Worm (Caenorhabditis elegans): ENCODE data around the gene clec-158.

Gene clec-158

DNA sequence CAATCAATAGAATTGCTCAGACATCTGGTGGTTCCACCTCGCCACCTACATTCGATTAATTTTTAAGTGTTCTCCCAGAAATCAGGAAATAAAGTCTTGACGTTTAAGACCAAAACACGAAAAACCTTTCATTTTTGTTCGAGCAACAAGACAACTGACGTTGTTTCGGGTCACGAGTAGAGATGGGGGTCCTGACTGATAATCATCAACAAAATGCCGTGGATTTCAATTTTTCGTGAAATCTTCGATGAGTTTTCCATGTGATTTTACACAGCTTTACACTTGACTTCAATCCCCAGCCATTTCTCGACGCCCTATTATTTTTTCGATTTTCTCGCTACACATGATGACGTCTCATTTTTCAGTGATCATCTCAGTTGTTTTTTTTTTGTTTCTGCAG is 11.7 kb upstream of the clec-158 start (continued):
- no peak for TF ChIP-seq ceh-82 (tag; optimal IDR thresholded peaks at IDR 0.05)

DNA sequence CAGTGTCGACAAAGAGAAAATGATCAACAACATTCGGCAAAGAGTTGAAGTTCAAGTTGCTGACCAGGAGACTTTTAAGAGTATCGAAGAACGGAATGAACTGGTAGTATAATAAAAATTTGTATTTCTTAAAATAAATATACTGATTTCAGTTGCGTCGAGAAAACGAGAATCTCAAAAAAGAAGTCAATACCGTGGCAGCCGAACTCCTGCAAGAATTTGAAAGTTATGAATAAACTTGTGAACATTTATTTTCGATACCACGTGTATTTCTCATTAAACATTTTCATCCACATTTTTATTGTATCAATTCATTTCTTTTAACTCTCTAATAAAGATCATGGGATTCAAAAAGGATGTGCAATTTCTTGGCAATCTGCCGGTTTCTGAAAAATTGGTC is 10.6 kb upstream of the clec-158 start, which contains the start of gene K04C2.8:
TSS of gene K04C2.8 (plus strand) at position 301 of the 400 bp plus-strand sequence.
- TF ChIP-seq ztf-1 (GFP tag; conservative IDR thresholded peaks at IDR 0.05) (no peak), snpc-4 (tag; optimal IDR thresholded peaks at IDR 0.05) (no peak), nhr-237 (tag; optimal IDR thresholded peaks at IDR 0.05) (no peak), sma-3 (GFP tag; optimal IDR thresholded peaks at IDR 0.05) (no peak), C34F6.9 (tag; optimal IDR thresholded peaks at IDR 0.05) (no peak)

DNA sequence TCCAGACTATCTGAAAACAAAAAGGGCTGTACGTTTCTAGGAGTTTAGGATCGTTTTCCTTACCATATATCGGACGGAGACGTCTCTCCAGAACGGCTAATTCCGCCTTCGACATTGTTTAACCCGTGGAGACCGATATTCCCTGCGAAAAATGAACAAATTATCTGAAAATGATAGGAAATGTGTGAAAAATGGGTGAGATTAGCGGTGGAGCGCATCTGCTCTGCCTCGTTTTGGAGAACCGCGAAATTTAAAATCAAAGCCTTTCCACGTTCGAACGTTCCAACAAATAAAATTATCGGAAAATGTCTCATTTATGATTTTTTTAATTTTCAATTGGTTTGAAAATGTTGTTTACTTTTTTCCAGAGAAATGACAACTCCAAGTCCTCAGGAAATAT is 9.9 kb upstream of the clec-158 start, which contains the start of the genes cra-1 and kbp-1:
TSS of gene cra-1 (minus strand) at position 193 of the 400 bp plus-strand sequence.
TSS of gene kbp-1 (plus strand) at position 366 of the 400 bp plus-strand sequence.
- TF ChIP-seq snpc-4 (tag; optimal IDR thresholded peaks at IDR 0.05): no peak
- TF ChIP-seq crh-2 (tag; optimal IDR thresholded peaks at IDR 0.05): peak; percentile 8
- TF ChIP-seq lin-13 (GFP tag; optimal IDR thresholded peaks at IDR 0.05): peak; percentile 17
- TF ChIP-seq lsy-2 (tag; optimal IDR thresholded peaks at IDR 0.05): peak; percentile 1 to 59
- no peak for TF ChIP-seq aly-2 (tag; optimal IDR thresholded peaks at IDR 0.05)
- peak; percentile 66 for TF ChIP-seq C34F6.9 (tag; optimal IDR thresholded peaks at IDR 0.05)
- TF ChIP-seq gmeb-1 (tag; optimal IDR thresholded peaks at IDR 0.05): peak; percentile 83
- TF ChIP-seq unc-55 (GFP tag; optimal IDR thresholded peaks at IDR 0.05): peak; percentile 64
- no peak for TF ChIP-seq ztf-11 (tag; optimal IDR thresholded peaks at IDR 0.05)
- peak; percentile 70 for TF ChIP-seq nhr-129 (tag; optimal IDR thresholded peaks at IDR 0.05)
- TF ChIP-seq alr-1 (tag; optimal IDR thresholded peaks at IDR 0.05): no peak
- no peak for TF ChIP-seq skn-1 (tag; optimal IDR thresholded peaks at IDR 0.05)

DNA sequence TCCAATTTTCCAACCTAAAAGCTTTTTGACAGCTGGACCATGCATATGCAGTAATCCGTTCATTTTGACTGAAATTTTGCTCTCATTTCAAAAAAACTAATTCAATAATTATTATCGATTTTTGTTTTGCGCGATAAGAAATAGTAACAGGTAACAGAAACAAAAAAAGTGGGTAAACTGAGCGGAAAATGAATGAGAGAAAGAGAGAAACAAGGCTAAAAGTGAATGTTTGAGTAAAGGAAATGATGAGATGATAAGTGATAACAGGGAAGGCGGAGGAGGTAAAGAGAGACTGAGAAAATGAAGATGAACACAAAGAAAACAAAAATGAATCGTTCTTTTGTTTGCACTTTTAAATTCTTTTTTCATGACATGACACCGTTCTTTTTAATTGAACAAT is 4.5 kb upstream of the clec-158 start, which contains the start of gene sma-3:
TSS of gene sma-3 (minus strand) at position 68 of the 400 bp plus-strand sequence.
- peak; percentile 92 for TF ChIP-seq fos-1 (tag; optimal IDR thresholded peaks at IDR 0.05)
- no peak for TF ChIP-seq F13H6.1 (tag; optimal IDR thresholded peaks at IDR 0.05)
- TF ChIP-seq elt-1 (tag; optimal IDR thresholded peaks at IDR 0.05): no peak
- peak; percentile 86 for TF ChIP-seq blmp-1 (tag; optimal IDR thresholded peaks at IDR 0.05; ENCODE audit: insufficient read depth)
- no peak for TF ChIP-seq ceh-16 (tag; optimal IDR thresholded peaks at IDR 0.05)
- no peak for TF ChIP-seq sma-3 (GFP tag; optimal IDR thresholded peaks at IDR 0.05)
- TF ChIP-seq crh-2 (tag; optimal IDR thresholded peaks at IDR 0.05): peak; percentile 19
- no peak for TF ChIP-seq dmd-4 (tag; optimal IDR thresholded peaks at IDR 0.05)
- TF ChIP-seq ZK546.5 (tag; optimal IDR thresholded peaks at IDR 0.05): no peak
- TF ChIP-seq nhr-129 (tag; optimal IDR thresholded peaks at IDR 0.05): peak; percentile 1
- peak; percentile 12 for TF ChIP-seq gmeb-1 (tag; optimal IDR thresholded peaks at IDR 0.05)
- TF ChIP-seq sem-4 (tag; optimal IDR thresholded peaks at IDR 0.05): no peak
- TF ChIP-seq nhr-23 (tag; optimal IDR thresholded peaks at IDR 0.05): no peak
- no peak for TF ChIP-seq nhr-6 (tag; optimal IDR thresholded peaks at IDR 0.05)
- no peak for TF ChIP-seq aly-2 (tag; optimal IDR thresholded peaks at IDR 0.05)
- no peak for TF ChIP-seq unc-62 (GFP tag; optimal IDR thresholded peaks at IDR 0.05)
- TF ChIP-seq zag-1 (tag; optimal IDR thresholded peaks at IDR 0.05): no peak
- TF ChIP-seq sma-9 (GFP tag; optimal IDR thresholded peaks at IDR 0.05): peak; percentile 12
- TF ChIP-seq sma-9 (tag; optimal IDR thresholded peaks at IDR 0.05): no peak
- no peak for TF ChIP-seq ztf-4 (tag; optimal IDR thresholded peaks at IDR 0.05)
- TF ChIP-seq unc-55 (GFP tag; optimal IDR thresholded peaks at IDR 0.05): no peak
- no peak for TF ChIP-seq ztf-1 (GFP tag; conservative IDR thresholded peaks at IDR 0.05)
- no peak for TF ChIP-seq nhr-10 (tag; optimal IDR thresholded peaks at IDR 0.05)
- TF ChIP-seq alr-1 (tag; optimal IDR thresholded peaks at IDR 0.05): no peak
- no peak for TF ChIP-seq ceh-82 (tag; optimal IDR thresholded peaks at IDR 0.05)
- TF ChIP-seq nhr-12 (tag; optimal IDR thresholded peaks at IDR 0.05): no peak
- no peak for TF ChIP-seq Y55F3AM.14 (GFP tag; optimal IDR thresholded peaks at IDR 0.05)
- no peak for TF ChIP-seq nhr-25 (tag; optimal IDR thresholded peaks at IDR 0.05)
- no peak for TF ChIP-seq lin-11 (tag; optimal IDR thresholded peaks at IDR 0.05)
- no peak for TF ChIP-seq ama-1 (optimal IDR thresholded peaks at IDR 0.05)
- no peak for TF ChIP-seq nhr-21 (tag; optimal IDR thresholded peaks at IDR 0.05)
- no peak for TF ChIP-seq nhr-77 (tag; optimal IDR thresholded peaks at IDR 0.05)
- no peak for TF ChIP-seq skn-1 (tag; optimal IDR thresholded peaks at IDR 0.05)
- no peak for TF ChIP-seq R02D3.7 (tag; optimal IDR thresholded peaks at IDR 0.05)
- peak; percentile 49 for TF ChIP-seq C34F6.9 (tag; optimal IDR thresholded peaks at IDR 0.05)
- TF ChIP-seq unc-39 (tag; optimal IDR thresholded peaks at IDR 0.05): no peak
- TF ChIP-seq snpc-4 (tag; optimal IDR thresholded peaks at IDR 0.05): no peak
- TF ChIP-seq mdl-1 (tag; optimal IDR thresholded peaks at IDR 0.05): no peak
- no peak for TF ChIP-seq nhr-11 (tag; optimal IDR thresholded peaks at IDR 0.05)
- peak in 1 of 2 experiments; percentile 5 for TF ChIP-seq lsy-2 (tag; optimal IDR thresholded peaks at IDR 0.05)
- no peak for TF ChIP-seq lin-39 (tag; optimal IDR thresholded peaks at IDR 0.05)
- TF ChIP-seq peb-1 (tag; optimal IDR thresholded peaks at IDR 0.05): no peak
- no peak for TF ChIP-seq elt-3 (tag; optimal IDR thresholded peaks at IDR 0.05)
- no peak for TF ChIP-seq egl-27 (tag; optimal IDR thresholded peaks at IDR 0.05)
- no peak for TF ChIP-seq nhr-237 (tag; optimal IDR thresholded peaks at IDR 0.05)

All from whole organism, L2 larva.